Fruit fly (Drosophila melanogaster): ENCODE measurements around the gene RYa-R.

RYa-R gene

DNA sequence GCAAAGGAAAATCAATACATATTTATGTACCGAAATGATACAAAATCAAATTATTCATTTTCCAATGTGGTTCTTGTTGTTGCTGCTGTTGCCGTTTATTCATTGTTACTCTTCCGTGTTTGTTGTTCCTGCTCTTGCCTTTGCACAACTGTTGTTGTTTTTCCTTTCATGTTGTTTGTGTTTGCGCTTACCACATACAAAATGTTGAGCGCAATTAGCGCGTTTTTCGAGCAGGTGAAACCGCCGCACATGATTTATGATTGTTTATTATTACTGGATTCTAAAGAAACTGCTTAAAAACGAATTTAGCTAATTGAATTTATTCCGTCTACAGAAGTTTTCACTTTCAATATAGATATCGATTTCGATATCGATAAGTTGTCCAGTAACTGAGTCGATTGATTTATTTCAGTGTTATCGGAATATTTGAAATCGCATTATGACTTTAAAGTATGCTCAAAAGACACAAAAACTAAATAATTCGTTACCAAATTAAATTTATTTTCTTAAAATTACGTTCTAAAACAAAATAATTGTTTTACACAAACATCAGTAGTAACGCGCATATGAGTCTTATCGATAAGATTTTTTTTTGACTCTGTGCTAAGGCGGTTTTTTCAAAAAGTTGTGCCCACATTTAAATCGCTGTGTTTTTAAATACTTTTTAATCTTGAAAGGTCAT lies 32.2 kb upstream of the RYa-R start, which contains the start of gene Tsp97E (continued):
- TF ChIP-seq otp (GFP tag; IDR thresholded peaks at IDR 0.05) = no peak
- TF ChIP-seq tup (GFP tag; optimal IDR thresholded peaks at IDR 0.05) = no peak
- peak; percentile 75; the same call in 1 of the 2 replicates for TF ChIP-seq bbx (GFP tag; IDR thresholded peaks at IDR 0.05; ENCODE audit: partially characterized antibody)
- TF ChIP-seq CG4404 (GFP tag; IDR thresholded peaks at IDR 0.05) = no peak
- peak; percentile 2 for TF ChIP-seq Fer1 (GFP tag; optimal IDR thresholded peaks at IDR 0.05)
- TF ChIP-seq pfk (GFP tag; optimal IDR thresholded peaks at IDR 0.05) = no peak
- TF ChIP-seq CG15073 (GFP tag; optimal IDR thresholded peaks at IDR 0.05) = no peak
- TF ChIP-seq D (optimal IDR thresholded peaks at IDR 0.05) = no peak
- no peak for TF ChIP-seq D (GFP tag; optimal IDR thresholded peaks at IDR 0.05)
- no peak for TF ChIP-seq dpn (GFP tag; optimal IDR thresholded peaks at IDR 0.05)

DNA sequence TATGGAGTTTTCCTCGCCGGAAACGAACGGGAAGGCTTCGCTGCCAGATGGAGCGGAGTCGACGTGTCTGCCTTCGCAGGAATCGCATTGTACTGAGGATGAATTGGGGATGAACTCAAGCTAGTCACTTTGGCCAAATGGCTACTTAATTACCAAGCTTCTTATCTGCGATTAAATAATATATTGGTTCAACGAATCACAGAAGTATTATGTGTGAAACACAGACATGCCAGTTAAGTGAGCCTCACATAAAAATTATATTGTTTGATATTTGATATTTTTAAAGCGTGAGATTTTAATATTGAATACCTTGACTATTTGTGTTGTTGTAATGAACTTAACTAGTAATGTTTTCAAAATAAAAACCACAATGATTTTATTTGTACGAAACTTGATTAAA lies 30.4 kb upstream of the RYa-R start, which contains the start of gene Gr97a:
Gr97a (minus strand) TSS at position 101 of the 400 bp plus-strand sequence.
- TF ChIP-seq CG3995 (GFP tag; optimal IDR thresholded peaks at IDR 0.05) = peak; percentile 50
- 0 out of 3 replicates have a peak, but pooled peaks have one; percentile 4 for TF ChIP-seq zfh1 (GFP tag; IDR thresholded peaks at IDR 0.05)
- no peak for TF ChIP-seq CG3726 (GFP tag; IDR thresholded peaks at IDR 0.05)
- no peak for TF ChIP-seq Rx (GFP tag; IDR thresholded peaks at IDR 0.05)
- TF ChIP-seq kay (GFP tag; optimal IDR thresholded peaks at IDR 0.05) = no peak
- 0 out of 2 replicates have a peak, but pooled peaks have one; percentile 11 for TF ChIP-seq CG14441 (GFP tag; IDR thresholded peaks at IDR 0.05)

DNA sequence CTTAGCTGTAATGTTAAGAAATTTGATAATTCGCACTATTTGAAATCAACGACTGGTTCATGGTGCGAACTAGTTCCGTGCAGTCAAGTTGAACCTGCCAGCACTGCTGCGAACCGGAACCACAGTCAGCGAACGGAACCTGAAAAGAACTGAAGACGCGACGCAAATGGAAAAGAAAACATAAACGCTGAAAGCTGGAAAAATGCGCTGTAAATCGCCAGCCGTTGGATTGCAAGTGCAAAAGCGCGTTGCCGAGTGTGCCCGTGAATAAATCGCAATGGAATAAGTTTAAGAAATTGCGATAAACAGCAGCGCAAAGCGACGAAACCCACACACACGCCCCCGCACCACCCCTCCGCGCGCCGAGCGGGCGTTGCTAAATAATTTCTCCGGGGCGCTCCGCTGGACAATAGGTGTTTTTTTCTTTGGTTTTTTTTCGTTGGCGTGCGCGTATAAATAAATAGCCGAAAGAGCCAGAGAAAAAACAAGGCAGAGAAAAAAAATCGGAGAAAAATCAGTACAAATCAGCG lies 29.9 kb upstream of the RYa-R start, which contains the start of gene CG5521:
CG5521 (plus strand) TSS at position 137 of the 530 bp plus-strand sequence.
- TF ChIP-seq CG3995 (GFP tag; optimal IDR thresholded peaks at IDR 0.05) (no peak), YL-1 (GFP tag; optimal IDR thresholded peaks at IDR 0.05) (peak; percentile 76), knrl (GFP tag; IDR thresholded peaks at IDR 0.05; ENCODE audit: partially characterized antibody) (peak; percentile 77), z (GFP tag; IDR thresholded peaks at IDR 0.05) (no peak), CG4360 (GFP tag; IDR thresholded peaks at IDR 0.05) (no peak), CG6654 (GFP tag; optimal IDR thresholded peaks at IDR 0.05) (no peak), wdn (GFP tag; IDR thresholded peaks at IDR 0.05) (no peak), Mrtf (GFP tag; IDR thresholded peaks at IDR 0.05) (no peak), Tbp (GFP tag; optimal IDR thresholded peaks at IDR 0.05) (no peak), Ada2b (GFP tag; IDR thresholded peaks at IDR 0.05) (no peak), CG4854 (GFP tag; optimal IDR thresholded peaks at IDR 0.05) (no peak), CG30403 (GFP tag; optimal IDR thresholded peaks at IDR 0.05) (no peak), Hr51 (GFP tag; optimal IDR thresholded peaks at IDR 0.05) (no peak), wek (GFP tag; optimal IDR thresholded peaks at IDR 0.05) (no peak), Atf6 (GFP tag; IDR thresholded peaks at IDR 0.05) (no peak), gro (GFP tag; optimal IDR thresholded peaks at IDR 0.05) (no peak), pros (GFP tag; optimal IDR thresholded peaks at IDR 0.05) (no peak), repo (GFP tag; optimal IDR thresholded peaks at IDR 0.05) (no peak), NC2α (GFP tag; optimal IDR thresholded peaks at IDR 0.05) (no peak), Hsf (GFP tag; optimal IDR thresholded peaks at IDR 0.05) (no peak), phol (tag; optimal IDR thresholded peaks at IDR 0.05) (no peak), emc (GFP tag; optimal IDR thresholded peaks at IDR 0.05) (no peak), CG31388 (GFP tag; optimal IDR thresholded peaks at IDR 0.05) (no peak), lbe (GFP tag; optimal IDR thresholded peaks at IDR 0.05) (no peak), Aef1 (GFP tag; IDR thresholded peaks at IDR 0.05) (no peak), CG18599 (GFP tag; optimal IDR thresholded peaks at IDR 0.05) (no peak), zf30C (GFP tag; optimal IDR thresholded peaks at IDR 0.05) (no peak), tgo (GFP tag; IDR thresholded peaks at IDR 0.05) (no peak), CG15479 (GFP tag; optimal IDR thresholded peaks at IDR 0.05) (no peak), Dip3 (GFP tag; optimal IDR thresholded peaks at IDR 0.05) (no peak), Dfd (GFP tag; optimal IDR thresholded peaks at IDR 0.05) (no peak), Med (GFP tag) (peak; percentile 67), Bgb (GFP tag; IDR thresholded peaks at IDR 0.05; ENCODE audit: partially characterized antibody) (peak; percentile 80)

All from whole organism, embryonic.